Fruit fly (Drosophila melanogaster) whole organism, larva: ENCODE measurements around the gene CG5863.

Source experiments
- noc ChIP-seq: fragments of 200-800 bp; sonication (Bioruptor generic); optimal IDR thresholded peaks from 3 replicates; lab custom pipeline; 2019; ENCODE audit warnings: missing biosample characterization, mild to moderate bottlenecking, missing genetic modification characterization, moderate library complexity

The CG5863 gene

DNA sequence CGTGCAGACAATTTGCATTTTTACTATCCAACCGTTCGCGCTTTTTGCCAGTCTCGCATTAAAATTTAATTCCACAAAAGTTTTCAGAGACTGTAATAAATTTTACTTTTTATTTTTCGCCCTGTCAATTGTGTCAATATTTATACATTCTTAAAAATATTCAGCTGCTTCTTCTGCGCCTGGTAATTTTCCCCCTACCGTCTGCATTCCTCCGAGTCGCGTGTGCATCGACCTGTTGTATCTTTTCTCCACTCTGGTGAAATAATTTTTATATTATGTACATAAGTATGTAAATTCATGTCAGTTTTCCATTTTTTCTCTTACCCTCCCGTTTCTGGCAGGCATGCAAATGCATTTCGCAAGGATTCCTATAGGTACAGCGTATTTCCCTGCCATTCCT, 7.7 kb upstream of the CG5863 start, which contains the start of gene CG34279:
Gene CG34279, minus strand, starts transcription at position 101 of the 400 bp plus-strand sequence.
- no peak for TF ChIP-seq noc (tag; lab: Kevin White, UChicago)

DNA sequence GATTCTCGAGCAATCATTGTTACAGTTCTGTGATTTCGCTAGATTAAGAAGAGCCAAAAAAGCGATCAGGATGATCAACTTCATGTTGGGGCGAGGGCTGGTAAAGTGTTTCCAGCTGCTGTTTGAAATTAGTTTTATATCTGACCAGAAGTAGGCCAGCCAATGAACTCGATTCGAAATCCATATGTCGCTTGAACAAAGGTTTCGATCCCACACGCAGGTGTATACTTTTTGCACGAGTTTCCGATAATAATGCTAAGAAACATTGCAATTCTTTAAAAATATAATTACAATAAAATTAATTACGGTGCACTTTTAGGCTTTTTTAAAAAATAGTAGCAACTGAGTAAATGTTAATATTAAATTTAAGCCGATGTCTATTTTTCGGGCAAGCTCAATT, 7.3 kb upstream of the CG5863 start, which contains the start of gene CG34280:
Gene CG34280, minus strand, starts transcription at position 101 of the 400 bp plus-strand sequence.
- TF ChIP-seq noc (tag; lab: Kevin White, UChicago) = no peak

DNA sequence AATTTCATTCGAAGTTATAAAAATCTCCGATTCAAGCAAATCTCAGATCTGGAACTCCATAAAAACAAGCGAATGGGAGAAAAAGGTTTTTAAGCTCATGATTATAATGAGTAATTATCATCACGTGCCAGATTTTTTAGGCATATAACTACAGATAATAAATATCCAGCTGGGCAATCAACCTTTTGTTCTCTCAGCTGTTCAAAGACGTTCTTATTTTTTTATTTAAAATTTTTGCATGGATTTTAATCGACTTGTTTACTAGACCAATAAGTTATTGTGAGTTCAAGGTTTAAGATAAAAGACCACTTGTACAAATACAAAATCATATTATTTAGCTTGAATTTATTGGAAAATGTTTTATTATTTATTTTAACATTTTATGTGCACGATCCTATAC, 6.8 kb upstream of the CG5863 start:
- peak; percentile 48 for TF ChIP-seq noc (tag; lab: Kevin White, UChicago)

DNA sequence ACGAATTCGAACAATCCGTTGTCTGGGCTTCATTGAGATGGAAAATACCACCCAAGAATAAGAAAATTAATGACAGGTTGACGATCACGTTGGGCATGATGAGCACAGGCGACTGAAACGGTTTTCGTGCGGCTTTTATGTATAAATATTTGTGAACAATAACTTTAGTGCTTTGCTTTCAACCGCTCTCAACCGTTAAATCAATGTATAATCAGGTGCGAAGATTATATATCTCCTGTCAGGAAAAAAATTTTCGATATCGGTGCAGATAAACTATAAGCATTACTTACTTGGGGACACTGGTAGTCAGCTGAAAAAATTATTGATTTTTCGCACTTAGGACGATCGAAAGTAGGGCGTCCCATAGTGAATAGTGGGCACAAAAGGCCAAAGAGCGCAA, 5.9 kb upstream of the CG5863 start, which contains the start of gene CG42823:
Gene CG42823, minus strand, starts transcription at position 101 of the 400 bp plus-strand sequence.
- no peak for TF ChIP-seq noc (tag; lab: Kevin White, UChicago)

DNA sequence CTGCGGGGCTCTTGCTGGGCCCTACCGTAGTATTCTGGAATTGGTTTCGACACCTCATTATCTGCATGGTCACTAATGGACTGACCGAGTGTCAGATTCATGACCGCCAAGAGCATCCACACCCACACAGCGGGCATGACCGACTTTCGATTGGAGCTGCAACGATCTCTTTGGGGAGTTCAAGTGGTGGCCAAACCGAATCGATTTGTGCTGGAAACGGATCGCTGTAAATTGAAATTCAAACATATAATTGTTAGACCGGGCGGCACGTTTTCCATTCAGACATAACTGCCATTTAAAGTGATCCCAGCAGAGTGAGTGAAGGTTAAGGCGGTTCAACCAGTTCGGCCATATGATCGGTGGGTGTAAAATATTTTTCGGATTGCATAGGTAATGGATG, 4.5 kb upstream of the CG5863 start, which contains the start of the genes CG42824 and CG42798:
Gene CG42824, minus strand, starts transcription at position 101 of the 400 bp plus-strand sequence.
Gene CG42798, plus strand, starts transcription at position 268 of the 400 bp plus-strand sequence.
- TF ChIP-seq noc (tag; lab: Kevin White, UChicago) = no peak

DNA sequence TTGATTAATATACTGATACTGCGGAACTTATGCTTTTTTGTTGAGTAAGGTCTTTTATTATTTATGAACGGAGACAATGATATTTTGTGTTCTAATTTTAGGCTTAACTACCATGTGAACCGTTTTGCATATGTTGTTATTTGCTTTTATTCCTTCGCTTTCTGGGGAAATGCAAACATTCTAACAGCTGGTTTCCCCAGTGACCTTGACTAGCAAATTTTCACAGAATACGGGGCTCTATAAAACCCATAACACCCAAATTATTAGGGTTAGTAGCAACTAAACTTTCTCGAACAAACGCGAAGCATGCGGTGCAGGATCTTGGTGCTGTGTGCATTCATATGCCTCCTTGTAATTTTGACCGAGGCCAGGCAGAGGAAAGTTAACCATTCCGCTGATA, 3.3 kb upstream of the CG5863 start, which contains the start of gene CG17283:
Gene CG17283, plus strand, starts transcription at position 301 of the 400 bp plus-strand sequence.
- no peak for TF ChIP-seq noc (tag; lab: Kevin White, UChicago)

DNA sequence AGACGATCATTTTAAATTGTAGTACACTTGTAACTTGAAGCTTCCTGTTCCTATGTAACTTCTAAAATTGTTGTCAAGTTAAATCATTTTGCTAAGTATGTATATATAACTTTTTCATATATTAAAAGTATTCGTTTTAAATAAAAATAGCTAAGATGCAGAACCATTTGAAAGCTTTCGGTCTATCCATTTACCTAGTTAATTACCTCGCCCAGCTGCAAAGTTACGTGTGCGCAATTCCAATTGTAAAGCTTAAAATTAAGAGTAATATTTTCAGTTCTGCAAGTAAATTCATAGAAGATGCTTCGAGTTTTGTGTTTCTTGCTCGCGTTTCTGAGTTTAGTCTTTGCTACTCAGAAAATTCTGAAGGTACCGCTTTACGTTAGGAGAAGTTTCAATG, 1.6 kb upstream of the CG5863 start, which contains the start of gene CG5860:
Gene CG5860, plus strand, starts transcription at position 301 of the 400 bp plus-strand sequence.
- TF ChIP-seq noc (tag; lab: Kevin White, UChicago) = no peak

DNA sequence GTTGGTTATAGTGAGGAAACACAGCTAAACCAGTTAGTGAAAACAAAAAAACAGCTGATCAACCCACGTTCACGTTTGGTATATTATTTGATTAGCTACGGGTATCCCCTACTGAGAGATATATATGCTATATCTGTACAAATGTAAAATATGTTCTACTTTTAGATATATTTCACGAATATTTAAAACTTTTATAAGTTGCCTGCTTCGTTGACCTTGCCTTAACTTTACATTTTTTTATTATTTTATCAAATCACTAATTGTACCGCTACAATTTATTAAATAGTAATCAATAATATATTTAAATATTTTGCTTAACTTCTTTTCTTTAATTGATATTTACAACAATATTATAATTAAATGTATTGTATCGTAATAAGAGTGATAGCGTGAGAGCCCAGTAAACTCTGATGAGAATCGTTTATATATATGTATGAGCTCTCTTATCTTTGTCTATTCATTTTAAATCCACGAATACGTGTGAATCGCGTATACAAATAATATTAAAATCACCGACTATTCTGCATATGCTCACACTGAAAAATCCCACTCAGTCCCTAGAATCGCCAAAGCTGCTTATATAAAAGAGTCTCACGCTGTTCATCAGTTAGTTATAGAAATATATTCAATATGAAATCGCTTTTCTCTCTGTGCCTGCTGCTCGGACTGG, 1.7 kb downstream of the CG5863 start, which contains the start of gene CG42821:
Gene CG42821, plus strand, starts transcription at position 620 of the 670 bp plus-strand sequence.
- TF ChIP-seq noc (tag; lab: Kevin White, UChicago) = no peak

DNA sequence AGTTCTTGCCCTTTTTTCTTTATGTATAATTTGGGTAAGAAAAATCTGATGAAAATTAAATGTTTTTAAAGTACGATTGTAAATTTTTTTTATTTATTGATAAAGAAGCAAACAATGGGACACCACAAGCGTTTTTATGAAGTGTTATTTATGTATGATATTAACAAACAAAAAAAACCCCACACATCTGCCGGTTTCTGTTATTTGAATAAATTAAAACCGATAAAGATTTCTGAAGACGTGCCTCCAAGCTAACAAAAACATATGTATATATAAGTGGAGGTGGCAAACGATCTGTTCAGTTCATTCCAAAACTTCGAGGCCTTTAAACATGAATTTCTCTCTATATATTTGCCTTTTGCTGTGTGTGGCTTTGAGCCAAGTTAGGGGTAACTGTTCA, 2.7 kb downstream of the CG5863 start, which contains the start of gene CG42822:
Gene CG42822, plus strand, starts transcription at position 301 of the 400 bp plus-strand sequence.
- no peak for TF ChIP-seq noc (tag; lab: Kevin White, UChicago)

DNA sequence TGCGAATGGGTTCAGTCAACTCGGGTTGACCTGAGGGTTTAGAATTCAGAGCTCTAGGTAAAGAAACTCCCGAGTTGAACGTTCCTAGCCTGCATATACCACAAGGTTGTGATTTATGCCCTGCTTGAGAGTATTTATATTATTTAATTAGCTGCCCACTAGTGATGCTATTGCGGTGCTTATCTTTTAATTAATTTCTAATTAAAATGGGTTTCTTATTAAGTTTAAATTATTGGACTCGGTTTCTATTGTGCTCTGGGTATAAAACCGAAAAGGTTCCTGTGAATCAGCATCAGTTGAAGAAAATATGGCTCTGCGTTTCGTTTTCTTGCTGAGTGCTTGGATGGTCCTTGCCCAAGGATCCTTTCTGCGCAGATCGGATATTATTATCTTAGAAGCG, 4.5 kb downstream of the CG5863 start, which contains the start of gene CG5866:
Gene CG5866, plus strand, starts transcription at position 301 of the 400 bp plus-strand sequence.
- no peak for TF ChIP-seq noc (tag; lab: Kevin White, UChicago)

DNA sequence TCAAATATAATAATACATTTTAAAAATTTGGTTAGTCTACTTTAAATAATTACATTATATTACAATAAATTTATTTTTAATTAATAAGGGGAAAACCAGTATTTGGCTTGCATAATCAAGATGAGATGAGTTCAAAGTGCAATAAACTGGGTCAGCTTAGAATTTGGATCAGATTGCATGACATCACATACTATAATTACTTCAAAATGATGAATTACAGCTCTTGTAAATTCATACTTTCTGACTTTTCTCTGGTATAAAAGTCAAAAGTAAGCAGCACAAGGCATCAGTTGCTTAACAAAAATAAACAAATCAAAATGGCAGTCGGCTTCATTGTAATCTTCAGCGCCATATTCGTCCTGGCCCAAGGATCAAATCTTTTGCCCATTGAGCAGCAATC, 6.3 kb downstream of the CG5863 start, which contains the start of gene CG33333:
Gene CG33333, plus strand, starts transcription at position 301 of the 400 bp plus-strand sequence.
- TF ChIP-seq noc (tag; lab: Kevin White, UChicago) = no peak

DNA sequence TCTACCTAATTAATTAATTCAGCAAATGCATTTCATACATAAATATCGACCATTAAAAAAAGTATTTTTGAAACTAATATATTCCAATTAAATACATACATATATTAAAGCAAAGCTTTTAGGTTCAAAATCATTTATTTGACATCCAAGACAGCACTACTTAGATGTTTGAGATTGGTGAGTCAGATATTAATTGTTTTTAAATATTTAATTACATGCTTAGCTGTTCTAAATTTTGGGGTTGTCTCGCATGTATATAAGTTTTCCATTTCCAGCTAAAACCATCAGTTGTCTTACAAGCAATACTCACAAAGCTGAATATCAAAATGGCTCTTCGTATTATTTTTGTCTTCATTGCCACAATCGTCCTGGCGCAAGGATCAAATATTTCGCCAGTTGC, 7.6 kb downstream of the CG5863 start, which contains the start of gene CG42834:
Gene CG42834, plus strand, starts transcription at position 301 of the 400 bp plus-strand sequence.
- no peak for TF ChIP-seq noc (tag; lab: Kevin White, UChicago)

DNA sequence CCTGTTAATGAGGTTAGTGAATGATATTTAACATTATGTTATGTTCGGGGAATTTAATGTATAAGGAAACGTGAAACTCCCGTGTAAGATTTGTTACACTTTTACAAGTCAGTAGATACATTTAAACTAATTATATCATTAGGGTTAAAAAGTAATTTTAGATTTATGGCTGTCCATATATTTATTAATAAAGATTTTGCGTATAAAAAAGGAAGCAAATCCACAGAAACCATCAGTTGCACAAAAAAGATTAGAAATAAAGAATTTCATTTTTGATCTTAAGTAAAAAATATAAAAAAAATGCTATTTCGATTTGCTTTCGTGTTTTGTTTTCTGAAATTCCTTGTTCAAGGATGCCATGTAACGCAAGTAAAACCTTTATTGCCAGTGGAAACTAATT, 9.4 kb downstream of the CG5863 start, which contains the start of gene CG42835:
Gene CG42835, plus strand, starts transcription at position 301 of the 400 bp plus-strand sequence.
- TF ChIP-seq noc (tag; lab: Kevin White, UChicago) = no peak

DNA sequence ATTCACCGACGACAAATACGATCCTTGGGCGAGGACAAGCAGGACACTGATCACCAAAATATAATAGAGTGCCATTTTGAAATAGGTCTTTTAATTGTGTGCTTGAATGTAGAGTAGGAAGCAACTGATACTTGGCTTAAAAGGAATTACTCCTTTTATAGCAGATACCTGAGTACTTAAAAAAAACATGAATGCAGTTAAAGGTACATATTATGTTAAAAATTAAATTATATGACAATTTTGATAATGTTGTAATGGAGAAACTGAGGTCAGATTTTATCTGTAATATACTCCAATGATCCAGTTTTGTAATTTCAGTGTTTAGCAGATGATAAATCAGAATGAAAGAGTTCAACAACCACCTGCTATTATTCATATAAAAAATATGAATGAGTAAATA, 11.2 kb downstream of the CG5863 start, which contains the start of gene CG14332:
Gene CG14332, minus strand, starts transcription at position 101 of the 400 bp plus-strand sequence.
- no peak for TF ChIP-seq noc (tag; lab: Kevin White, UChicago)

DNA sequence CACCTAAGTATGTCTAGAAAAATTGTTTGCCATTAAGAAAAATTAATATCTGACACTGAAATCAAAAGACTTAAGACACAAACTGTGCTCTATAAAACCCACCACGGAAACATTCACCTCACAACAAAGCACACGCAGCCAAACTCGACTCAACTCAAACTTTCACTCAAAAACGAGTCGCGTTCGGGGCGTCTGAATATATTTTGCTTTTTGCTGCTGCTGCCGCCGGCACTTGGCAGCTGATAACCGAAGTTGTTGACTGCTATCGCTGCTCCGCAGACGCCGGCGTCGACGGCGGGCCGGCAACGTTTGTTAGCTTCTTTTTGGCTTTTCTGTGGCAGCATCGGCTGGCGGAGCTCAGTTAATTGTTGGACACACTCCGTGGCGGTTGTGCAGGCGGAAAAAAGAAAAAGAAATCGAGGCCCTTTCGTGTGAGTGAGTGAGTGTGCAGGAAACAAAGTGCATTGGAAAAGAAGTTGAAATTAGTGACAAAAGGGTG, 14.6 kb downstream of the CG5863 start, which contains the start of gene cysu:
Gene cysu, plus strand, starts transcription at position 352 of the 499 bp plus-strand sequence.
- no peak for TF ChIP-seq noc (tag; lab: Kevin White, UChicago)

DNA sequence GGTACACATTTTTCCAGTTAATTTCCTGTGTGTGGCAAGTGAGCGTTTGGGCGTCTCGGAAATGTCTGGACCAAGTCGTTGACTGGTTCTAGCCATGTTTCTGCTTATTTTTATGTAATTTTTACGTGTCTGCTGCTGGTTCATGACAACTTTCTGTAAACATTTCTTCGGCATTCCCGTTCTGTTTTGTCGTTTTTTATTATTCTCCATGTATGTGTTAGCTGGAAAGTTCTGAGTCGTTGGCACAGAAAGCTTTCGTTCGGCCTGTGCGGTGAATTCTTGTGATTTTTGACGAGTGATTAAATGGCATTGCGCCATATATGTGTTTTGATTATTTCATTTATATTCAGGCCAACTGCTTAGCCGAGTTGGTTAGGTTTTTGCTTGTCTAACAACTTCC, 15.4 kb downstream of the CG5863 start:
- TF ChIP-seq noc (tag; lab: Kevin White, UChicago) = no peak
